Worm (Caenorhabditis elegans) whole organism, L1 larva: ENCODE results near the gene vang-1.

Experiments used
- ceh-82 ChIP-seq, 3 experiments: fragments of 150-350 bp in 1 of 3; sonication (generic microtip) in 2 of 3; optimal IDR thresholded peaks; 2 replicates each; lab custom pipeline; 2014 to 2017; ENCODE audit warnings: missing biosample characterization in 3 of 3, missing genetic modification characterization in 3 of 3
- ceh-88 ChIP-seq: fragments of 200-800 bp; sonication (Bioruptor generic); IDR thresholded peaks from 2 replicates; pipeline ENCODE4 v1.3.6; 2022; ENCODE audit warnings: missing genetic modification characterization, missing compliant biosample characterization
- fkh-10 ChIP-seq: sonication (generic microtip); optimal IDR thresholded peaks from 2 replicates; lab custom pipeline; 2017; ENCODE audit warnings: missing biosample characterization, missing genetic modification reagents, missing genetic modification characterization
- nhr-11 ChIP-seq: fragments of 150-350 bp; optimal IDR thresholded peaks from 2 replicates; lab custom pipeline; 2014; ENCODE audit warnings: missing biosample characterization, missing genetic modification characterization
- nhr-237 ChIP-seq: fragments of 150-350 bp; optimal IDR thresholded peaks from 2 replicates; lab custom pipeline; 2014; ENCODE audit warnings: missing biosample characterization, missing genetic modification characterization
- nhr-77 ChIP-seq: fragments of 150-350 bp; optimal IDR thresholded peaks from 2 replicates; lab custom pipeline; 2014; ENCODE audit warnings: missing biosample characterization, missing genetic modification characterization
- pqm-1 ChIP-seq: sonication (generic microtip); optimal IDR thresholded peaks from 3 replicates; lab custom pipeline; 2017; ENCODE audit warnings: missing biosample characterization, missing genetic modification characterization
- sptf-1 ChIP-seq: fragments of 150-350 bp; optimal IDR thresholded peaks from 2 replicates; lab custom pipeline; 2014; ENCODE audit warnings: missing biosample characterization, missing genetic modification characterization
- sup-37 ChIP-seq: fragments of 200-800 bp; sonication (Bioruptor generic); optimal IDR thresholded peaks from 2 replicates; lab custom pipeline; 2018; ENCODE audit warnings: mild to moderate bottlenecking, missing genetic modification characterization, missing compliant biosample characterization

DNA sequence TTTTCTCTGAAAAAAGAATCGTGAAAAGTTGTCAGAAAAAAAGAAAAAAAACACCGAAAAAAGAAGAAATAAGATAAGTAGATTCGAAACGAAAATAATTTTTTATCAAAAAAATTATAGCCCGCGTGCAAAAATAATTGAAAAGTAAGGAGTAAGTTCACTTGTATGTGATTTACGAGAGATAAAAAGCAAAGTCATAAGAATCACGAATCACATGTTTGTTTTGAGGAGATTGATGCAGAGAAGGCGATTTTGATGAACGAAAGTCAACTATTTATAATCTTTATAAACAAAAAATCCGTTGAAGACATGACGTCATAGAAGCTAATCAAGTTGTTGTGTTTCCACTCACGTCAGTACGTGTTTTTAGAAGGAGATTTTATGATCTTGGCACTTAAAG lies 45.4 kb upstream of the vang-1 start, which contains the start of gene Y71H10B.1:
- TF ChIP-seq ceh-88 (GFP tag; lab: Robert Waterston, UW) (no peak), sup-37 (GFP tag; lab: Kevin White, UChicago) (no peak), nhr-11 (no peak), sptf-1 (tag; lab: Kevin White, UChicago) (no peak), pqm-1 (tag; lab: Kevin White, UChicago) (no peak), ceh-82 (tag; optimal IDR thresholded peaks at IDR 0.05; lab: Kevin White, UChicago) (no peak), fkh-10 (GFP tag; lab: Kevin White, UChicago) (no peak), nhr-237 (tag; lab: Kevin White, UChicago) (no peak), nhr-77 (tag; lab: Kevin White, UChicago) (no peak)
